Worm (Caenorhabditis elegans) whole organism, late embryonic: Measurements from ENCODE around the gene tbb-6.

Experiments
- C08G9.2 ChIP-seq: sonication (generic microtip); optimal IDR thresholded peaks from 2 replicates; lab custom pipeline; 2016; ENCODE audit warnings: mild to moderate bottlenecking, missing genetic modification characterization, moderate library complexity, missing compliant biosample characterization
- F13H6.1 ChIP-seq: sonication (generic microtip); optimal IDR thresholded peaks from 2 replicates; lab custom pipeline; 2016; ENCODE audit warnings: missing genetic modification characterization, missing compliant biosample characterization
- Y22D7AL.16 ChIP-seq: sonication (generic microtip); optimal IDR thresholded peaks from 2 replicates; lab custom pipeline; 2016; ENCODE audit warnings: missing genetic modification characterization, missing compliant biosample characterization
- ama-1 ChIP-seq: fragments of 150-350 bp; optimal IDR thresholded peaks from 2 replicates; lab custom pipeline; 2014
- ceh-18 ChIP-seq: sonication (generic microtip); optimal IDR thresholded peaks from 2 replicates; lab custom pipeline; 2016; ENCODE audit warnings: missing genetic modification characterization, missing compliant biosample characterization
- ceh-2 ChIP-seq: sonication (generic microtip); optimal IDR thresholded peaks from 2 replicates; lab custom pipeline; 2016; ENCODE audit warnings: missing genotype, missing genetic modification characterization, missing compliant biosample characterization
- ceh-22 ChIP-seq: sonication (generic microtip); optimal IDR thresholded peaks from 2 replicates; lab custom pipeline; 2017; ENCODE audit warnings: missing biosample characterization, missing genetic modification characterization
- ceh-30 ChIP-seq: fragments of 150-350 bp; optimal IDR thresholded peaks from 2 replicates; lab custom pipeline; 2014; ENCODE audit warnings: missing biosample characterization, missing genetic modification characterization
- ceh-34 ChIP-seq: sonication (generic microtip); optimal IDR thresholded peaks from 2 replicates; lab custom pipeline; 2016; ENCODE audit warnings: mild to moderate bottlenecking, missing genetic modification characterization, missing compliant biosample characterization
- ceh-45 ChIP-seq: fragments of 200-800 bp; sonication (Bioruptor generic); IDR thresholded peaks from 2 replicates; pipeline ENCODE4 v1.3.6; 2022; ENCODE audit warnings: missing genetic modification reagents, missing genetic modification characterization, missing compliant biosample characterization
- ceh-48 ChIP-seq: sonication (generic microtip); optimal IDR thresholded peaks from 2 replicates; lab custom pipeline; 2016; ENCODE audit warnings: missing genetic modification characterization, inconsistent platforms, missing compliant biosample characterization
- ceh-6 ChIP-seq: fragments of 200-800 bp; sonication (Bioruptor generic); optimal IDR thresholded peaks from 2 replicates; lab custom pipeline; 2018; ENCODE audit warnings: mild to moderate bottlenecking, missing genetic modification characterization, missing compliant biosample characterization
- ceh-9 ChIP-seq: sonication (generic microtip); optimal IDR thresholded peaks from 2 replicates; lab custom pipeline; 2016; ENCODE audit warnings: mild to moderate bottlenecking, missing genetic modification characterization, inconsistent platforms, missing compliant biosample characterization
- dmd-4 ChIP-seq: sonication (generic microtip); optimal IDR thresholded peaks from 2 replicates; lab custom pipeline; 2016; ENCODE audit warnings: borderline replicate concordance, missing genetic modification characterization, missing compliant biosample characterization
- elt-2 ChIP-seq: sonication (generic microtip); optimal IDR thresholded peaks from 2 replicates; lab custom pipeline; 2016; ENCODE audit warnings: missing genetic modification reagents, missing genetic modification characterization, missing compliant biosample characterization
- elt-4 ChIP-seq: sonication (generic microtip); optimal IDR thresholded peaks from 2 replicates; lab custom pipeline; 2016; ENCODE audit warnings: missing genetic modification characterization, missing compliant biosample characterization
- fkh-6 ChIP-seq: sonication (generic microtip); optimal IDR thresholded peaks from 2 replicates; lab custom pipeline; 2016; ENCODE audit warnings: missing genetic modification characterization, missing compliant biosample characterization
- hlh-13 ChIP-seq: fragments of 200-800 bp; sonication (Bioruptor generic); optimal IDR thresholded peaks from 2 replicates; lab custom pipeline; 2018; ENCODE audit warnings: mild to moderate bottlenecking, missing genetic modification characterization, missing compliant biosample characterization
- hlh-30 ChIP-seq: sonication (generic microtip); optimal IDR thresholded peaks from 2 replicates; lab custom pipeline; 2017; ENCODE audit warnings: antibody characterized with exemption, missing genetic modification characterization, missing compliant biosample characterization; ENCODE audit not compliant: insufficient read depth
- hlh-6 ChIP-seq: sonication (generic microtip); optimal IDR thresholded peaks from 2 replicates; lab custom pipeline; 2016; ENCODE audit warnings: missing genotype, missing genetic modification characterization, missing compliant biosample characterization
- lin-11 ChIP-seq: fragments of 200-800 bp; sonication (Bioruptor generic); optimal IDR thresholded peaks from 2 replicates; lab custom pipeline; 2018; ENCODE audit warnings: mild to moderate bottlenecking, missing genetic modification characterization, missing compliant biosample characterization
- nhr-11 ChIP-seq: fragments of 150-350 bp; optimal IDR thresholded peaks from 2 replicates; lab custom pipeline; 2014; ENCODE audit warnings: missing biosample characterization, missing genetic modification characterization
- npax-4 ChIP-seq: sonication (generic microtip); optimal IDR thresholded peaks from 2 replicates; lab custom pipeline; 2016; ENCODE audit warnings: missing genetic modification characterization, missing compliant biosample characterization
- pat-9 ChIP-seq: fragments of 200-800 bp; sonication (Bioruptor generic); optimal IDR thresholded peaks from 2 replicates; lab custom pipeline; 2018; ENCODE audit warnings: mild to moderate bottlenecking, missing genetic modification characterization, moderate library complexity, missing compliant biosample characterization
- pha-2 ChIP-seq: sonication (generic microtip); optimal IDR thresholded peaks from 2 replicates; lab custom pipeline; 2017; ENCODE audit warnings: mild to moderate bottlenecking, missing genetic modification characterization, missing compliant biosample characterization
- pqm-1 ChIP-seq: sonication (generic microtip); optimal IDR thresholded peaks from 2 replicates; lab custom pipeline; 2016; ENCODE audit warnings: missing genetic modification characterization, missing compliant biosample characterization
- rnt-1 ChIP-seq: sonication (generic microtip); optimal IDR thresholded peaks from 2 replicates; lab custom pipeline; 2016; ENCODE audit warnings: missing genetic modification characterization, missing compliant biosample characterization
- sox-4 ChIP-seq: sonication (generic microtip); optimal IDR thresholded peaks from 2 replicates; lab custom pipeline; 2017; ENCODE audit warnings: mild to moderate bottlenecking, missing genetic modification characterization, inconsistent platforms, missing compliant biosample characterization
- tbx-7 ChIP-seq: sonication (generic microtip); optimal IDR thresholded peaks from 2 replicates; lab custom pipeline; 2016; ENCODE audit warnings: missing genotype, missing genetic modification characterization, missing compliant biosample characterization
- unc-42 ChIP-seq: sonication (generic microtip); optimal IDR thresholded peaks from 2 replicates; lab custom pipeline; 2016; ENCODE audit warnings: missing genotype, missing genetic modification characterization, missing compliant biosample characterization
- unc-86 ChIP-seq: sonication (generic microtip); optimal IDR thresholded peaks from 2 replicates; lab custom pipeline; 2016; ENCODE audit warnings: missing genetic modification characterization, missing compliant biosample characterization

The tbb-6 gene

ce11 chrV:12305677-12306076, 44.3 kb downstream of the tbb-6 start:
- TF ChIP-seq ceh-34 (tag; lab: Kevin White, UChicago): no peak

ce11 chrV:12307011-12307540, 45.7 kb downstream of the tbb-6 start, which contains the start of gene srg-45:
Gene srg-45, plus strand, starts transcription at chrV:12307490.
- TF ChIP-seq ceh-22: no peak
- no peak for TF ChIP-seq dmd-4
- TF ChIP-seq fkh-6 (tag; lab: Kevin White, UChicago): no peak
- no peak for TF ChIP-seq npax-4 (tag; lab: Kevin White, UChicago)
- no peak for TF ChIP-seq C08G9.2 (tag; lab: Kevin White, UChicago)
- TF ChIP-seq ceh-30 (tag; lab: Kevin White, UChicago): no peak
- TF ChIP-seq ceh-2 (tag; lab: Kevin White, UChicago): no peak
- TF ChIP-seq lin-11: no peak
- TF ChIP-seq F13H6.1 (tag; lab: Kevin White, UChicago): no peak
- no peak for TF ChIP-seq elt-4 (tag; lab: Kevin White, UChicago)
- no peak for TF ChIP-seq nhr-11 (tag; lab: Kevin White, UChicago)
- TF ChIP-seq sox-4: no peak
- TF ChIP-seq hlh-30 (tag; lab: Kevin White, UChicago): no peak
- TF ChIP-seq ceh-48: no peak
- no peak for TF ChIP-seq elt-2 (tag; lab: Kevin White, UChicago)
- no peak for TF ChIP-seq hlh-13
- TF ChIP-seq pat-9 (tag; lab: Kevin White, UChicago): no peak
- no peak for TF ChIP-seq ceh-45 (GFP tag; lab: Robert Waterston, UW)
- no peak for TF ChIP-seq ceh-9 (tag; lab: Kevin White, UChicago)
- no peak for TF ChIP-seq rnt-1 (tag; lab: Kevin White, UChicago)

- TF ChIP-seq ama-1 (lab: Kevin White, UChicago): no peak
- no peak for TF ChIP-seq pha-2 (tag; lab: Kevin White, UChicago)
- TF ChIP-seq tbx-7 (tag; lab: Kevin White, UChicago): no peak
- TF ChIP-seq unc-86 (tag; lab: Kevin White, UChicago): no peak
- TF ChIP-seq ceh-6: no peak
- TF ChIP-seq Y22D7AL.16 (tag; lab: Kevin White, UChicago): no peak
- TF ChIP-seq unc-42 (tag; lab: Kevin White, UChicago): no peak
- TF ChIP-seq pqm-1 (tag; lab: Kevin White, UChicago): no peak
- TF ChIP-seq ceh-18 (tag; lab: Kevin White, UChicago): no peak
- no peak for TF ChIP-seq elt-4 (tag; lab: Kevin White, UChicago)
- TF ChIP-seq hlh-6: no peak
These were observed 48.9 kb downstream of the tbb-6 start, which contains the start of gene hpo-30 for ce11 chrV:12310256-12310655. Gene hpo-30, minus strand, starts transcription at chrV:12310356.
